Worm (Caenorhabditis elegans) whole organism, L3 larva: ENCODE results near the gene str-84.
A peak's percentile ranks its signal among the peaks of the same experiment; 100 is the strongest.

Experiments
- aly-2 ChIP-seq: fragments of 150-350 bp; optimal IDR thresholded peaks from 2 replicates; lab custom pipeline; 2014; ENCODE audit warnings: missing biosample characterization, missing genetic modification characterization
- ama-1 ChIP-seq: fragments of 150-350 bp; optimal IDR thresholded peaks from 2 replicates; lab custom pipeline; 2018
- ceh-16 ChIP-seq: sonication (generic microtip); optimal IDR thresholded peaks from 2 replicates; lab custom pipeline; 2017; ENCODE audit warnings: missing biosample characterization, missing genetic modification characterization
- ceh-28 ChIP-seq: fragments of 150-350 bp; optimal IDR thresholded peaks from 2 replicates; lab custom pipeline; 2014; ENCODE audit warnings: missing biosample characterization, missing genetic modification reagents, missing genetic modification characterization
- daf-12 ChIP-seq: fragments of 150-350 bp; optimal IDR thresholded peaks from 2 replicates; lab custom pipeline; 2014; ENCODE audit warnings: missing biosample characterization, missing genetic modification reagents, missing genetic modification characterization
- elt-2 ChIP-seq: sonication (generic microtip); optimal IDR thresholded peaks from 2 replicates; lab custom pipeline; 2016; ENCODE audit warnings: missing genetic modification reagents, mild to moderate bottlenecking, missing genetic modification characterization, missing compliant biosample characterization
- elt-3 ChIP-seq, 3 experiments: fragments of 150-350 bp in 1 of 3; sonication (generic microtip) in 2 of 3; optimal IDR thresholded peaks; 2 replicates in 2 of 3; 4 replicates in 1 of 3; lab custom pipeline; 2014 to 2017; ENCODE audit warnings: missing biosample characterization in 3 of 3, missing genetic modification characterization in 3 of 3
- eor-1 ChIP-seq, 2 experiments: fragments of 150-350 bp; optimal IDR thresholded peaks; 2 replicates each; lab custom pipeline; 2014 to 2018; ENCODE audit warnings: missing biosample characterization in 2 of 2, missing genetic modification characterization in 2 of 2
- fkh-2 ChIP-seq: fragments of 150-350 bp; optimal IDR thresholded peaks from 2 replicates; lab custom pipeline; 2014; ENCODE audit warnings: missing biosample characterization, missing genetic modification reagents, missing genetic modification characterization
- fos-1 ChIP-seq: fragments of 150-350 bp; optimal IDR thresholded peaks from 2 replicates; lab custom pipeline; 2014; ENCODE audit warnings: missing biosample characterization, missing genetic modification characterization
- jun-1 ChIP-seq: fragments of 150-350 bp; optimal IDR thresholded peaks from 2 replicates; lab custom pipeline; 2014; ENCODE audit warnings: missing biosample characterization, missing genetic modification reagents, missing genetic modification characterization
- lin-39 ChIP-seq: fragments of 150-350 bp; optimal IDR thresholded peaks from 2 replicates; lab custom pipeline; 2018; ENCODE audit warnings: missing biosample characterization, missing genetic modification reagents, missing genetic modification characterization
- mdl-1 ChIP-seq: fragments of 150-350 bp; optimal IDR thresholded peaks from 2 replicates; lab custom pipeline; 2014; ENCODE audit warnings: missing biosample characterization, missing genetic modification characterization
- mml-1 ChIP-seq: fragments of 150-350 bp; sonication (generic microtip); optimal IDR thresholded peaks from 3 replicates; lab custom pipeline; 2014; ENCODE audit warnings: missing biosample characterization, missing genetic modification characterization
- nfya-1 ChIP-seq: sonication (generic microtip); optimal IDR thresholded peaks from 2 replicates; lab custom pipeline; 2017; ENCODE audit warnings: missing genetic modification characterization, mild to moderate bottlenecking, missing compliant biosample characterization, antibody characterized with exemption, moderate library complexity; ENCODE audit not compliant: insufficient read depth
- nhr-11 ChIP-seq: fragments of 150-350 bp; optimal IDR thresholded peaks from 2 replicates; lab custom pipeline; 2014; ENCODE audit warnings: missing biosample characterization, missing genetic modification characterization
- nhr-23 ChIP-seq: fragments of 150-350 bp; optimal IDR thresholded peaks from 2 replicates; lab custom pipeline; 2014; ENCODE audit warnings: missing biosample characterization, missing genetic modification reagents, missing genetic modification characterization
- nhr-237 ChIP-seq: fragments of 150-350 bp; optimal IDR thresholded peaks from 2 replicates; lab custom pipeline; 2014; ENCODE audit warnings: missing biosample characterization, missing genetic modification characterization
- nhr-25 ChIP-seq: sonication (generic microtip); optimal IDR thresholded peaks from 2 replicates; lab custom pipeline; 2017; ENCODE audit warnings: missing biosample characterization, missing genetic modification characterization
- nhr-28 ChIP-seq: fragments of 150-350 bp; optimal IDR thresholded peaks from 2 replicates; lab custom pipeline; 2014; ENCODE audit warnings: missing biosample characterization, missing genetic modification characterization
- nhr-67 ChIP-seq: fragments of 150-350 bp; optimal IDR thresholded peaks from 2 replicates; lab custom pipeline; 2014; ENCODE audit warnings: missing biosample characterization, missing genetic modification characterization
- pha-4 ChIP-seq: fragments of 150-350 bp; optimal IDR thresholded peaks from 2 replicates; lab custom pipeline; 2014; ENCODE audit warnings: missing biosample characterization, missing genetic modification reagents, missing genetic modification characterization
- pqm-1 ChIP-seq: fragments of 150-350 bp; optimal IDR thresholded peaks from 2 replicates; lab custom pipeline; 2017; ENCODE audit warnings: missing biosample characterization, missing genetic modification characterization, inconsistent platforms
- sea-2 ChIP-seq: fragments of 150-350 bp; sonication (generic microtip); optimal IDR thresholded peaks from 4 replicates; lab custom pipeline; 2014; ENCODE audit warnings: missing biosample characterization, missing genetic modification reagents, missing genetic modification characterization
- skn-1 ChIP-seq: fragments of 150-350 bp; optimal IDR thresholded peaks from 2 replicates; lab custom pipeline; 2014; ENCODE audit warnings: missing biosample characterization, missing genetic modification characterization
- snpc-4 ChIP-seq: fragments of 150-350 bp; optimal IDR thresholded peaks from 2 replicates; lab custom pipeline; 2014; ENCODE audit warnings: missing biosample characterization, missing genetic modification characterization
- unc-39 ChIP-seq: sonication (generic microtip); optimal IDR thresholded peaks from 4 replicates; lab custom pipeline; 2017; ENCODE audit warnings: missing biosample characterization, missing genetic modification characterization
- unc-62 ChIP-seq: fragments of 150-350 bp; sonication (generic microtip); optimal IDR thresholded peaks from 4 replicates; lab custom pipeline; 2014; ENCODE audit warnings: missing biosample characterization, missing genetic modification reagents, missing genetic modification characterization
- zag-1 ChIP-seq: fragments of 150-350 bp; optimal IDR thresholded peaks from 2 replicates; lab custom pipeline; 2014; ENCODE audit warnings: missing biosample characterization, missing genetic modification characterization

str-84 gene

ce11 chrV:8935104-8935503 lies 45.6 kb downstream of the str-84 start:
- TF ChIP-seq mdl-1 = no peak
- no peak for TF ChIP-seq lin-39 (tag; lab: Kevin White, UChicago)
- peak; percentile 42 for TF ChIP-seq nhr-25 (tag; lab: Kevin White, UChicago)
- no peak for TF ChIP-seq nhr-11 (tag; lab: Kevin White, UChicago)
- peak in 1 of 3 experiments; percentile 17 for TF ChIP-seq elt-3 (tag; optimal IDR thresholded peaks at IDR 0.05; lab: Kevin White, UChicago)
- TF ChIP-seq elt-2 (tag; lab: Kevin White, UChicago) = peak; percentile 42
- peak; percentile 37 for TF ChIP-seq nhr-23 (tag; lab: Kevin White, UChicago)
- TF ChIP-seq sea-2 (GFP tag; lab: Kevin White, UChicago) = no peak
- peak; percentile 18 for TF ChIP-seq nfya-1 (tag; lab: Kevin White, UChicago)
- TF ChIP-seq nhr-237 (tag; lab: Kevin White, UChicago) = no peak
- TF ChIP-seq, all 47 proteins: peak for 5

DNA sequence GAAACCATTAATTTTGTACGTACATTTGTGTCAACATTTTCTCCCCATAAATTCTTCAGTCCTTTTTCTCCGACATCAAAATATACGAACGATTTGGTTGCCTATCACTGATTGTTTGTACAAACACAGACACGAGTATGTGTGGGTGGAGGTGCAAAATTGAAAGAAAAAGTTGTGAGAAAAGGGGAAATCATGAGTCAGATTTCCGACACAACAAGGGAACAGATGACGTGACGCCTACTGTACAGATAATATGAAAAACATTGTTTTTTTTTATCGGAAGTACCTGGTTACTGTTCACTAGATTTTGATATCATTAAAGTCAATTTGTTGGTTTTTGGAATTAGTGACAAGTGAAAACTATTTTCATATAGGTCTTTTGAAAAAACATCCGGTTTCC lies 46.5 kb downstream of the str-84 start:
- no peak for TF ChIP-seq snpc-4 (tag; lab: Kevin White, UChicago)
- TF ChIP-seq aly-2 (tag; lab: Kevin White, UChicago) = no peak
- TF ChIP-seq sea-2 (GFP tag; lab: Kevin White, UChicago) = no peak
- TF ChIP-seq eor-1 (tag; optimal IDR thresholded peaks at IDR 0.05; lab: Kevin White, UChicago) = no peak
- no peak for TF ChIP-seq unc-62 (GFP tag; lab: Kevin White, UChicago)
- peak; percentile 6 for TF ChIP-seq elt-2 (tag; lab: Kevin White, UChicago)
- peak; percentile 63 for TF ChIP-seq ama-1
- TF ChIP-seq mdl-1 = no peak
- TF ChIP-seq, all 47 proteins: peak for 2

DNA sequence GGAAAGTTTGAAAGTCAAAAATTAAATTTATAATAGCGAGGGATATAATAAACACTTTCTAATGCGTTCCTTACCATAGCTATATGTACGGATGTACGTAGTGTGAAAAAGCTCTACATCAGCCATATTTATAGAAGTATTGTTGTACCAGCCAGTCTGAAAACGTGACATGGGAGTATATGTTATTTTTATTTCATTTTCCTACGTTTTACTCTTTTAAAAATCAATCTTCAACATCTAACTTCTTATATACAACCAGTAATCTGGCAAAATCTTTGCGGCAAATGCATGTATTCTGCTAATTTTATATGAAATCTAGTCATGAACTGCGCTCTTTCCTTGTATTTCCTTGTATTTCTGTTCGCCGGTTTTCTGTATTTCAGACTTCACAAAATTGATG lies 48.4 kb downstream of the str-84 start, which contains the start of gene H14N18.2:
Gene H14N18.2 (plus strand): TSS at position 301 of the 400 bp plus-strand sequence.
- TF ChIP-seq skn-1 (no peak), nhr-11 (tag; lab: Kevin White, UChicago) (no peak), ama-1 (no peak), pqm-1 (tag; lab: Kevin White, UChicago) (no peak), daf-12 (tag; lab: Kevin White, UChicago) (no peak), zag-1 (no peak), nhr-23 (tag; lab: Kevin White, UChicago) (no peak), ceh-16 (tag; lab: Kevin White, UChicago) (no peak), fos-1 (tag; lab: Kevin White, UChicago) (no peak), jun-1 (tag; lab: Kevin White, UChicago) (no peak), nhr-28 (no peak), nhr-67 (tag; lab: Kevin White, UChicago) (no peak), fkh-2 (no peak), aly-2 (tag; lab: Kevin White, UChicago) (no peak), ceh-28 (no peak), pha-4 (tag; lab: Kevin White, UChicago) (no peak), mml-1 (tag; lab: Kevin White, UChicago) (no peak), eor-1 (tag; optimal IDR thresholded peaks at IDR 0.05; lab: Kevin White, UChicago) (no peak), unc-39 (tag; lab: Kevin White, UChicago) (no peak)
